Worm (Caenorhabditis elegans) whole organism, late embryonic: Measurements from ENCODE around the gene C35A5.3.

Experiments
- C08G9.2 ChIP-seq: sonication (generic microtip); optimal IDR thresholded peaks from 2 replicates; lab custom pipeline; 2016; ENCODE audit warnings: mild to moderate bottlenecking, missing genetic modification characterization, moderate library complexity, missing compliant biosample characterization
- C38D4.7 ChIP-seq: fragments of 200-800 bp; sonication (Bioruptor generic); optimal IDR thresholded peaks from 2 replicates; lab custom pipeline; 2018; ENCODE audit warnings: mild to moderate bottlenecking, missing genetic modification characterization, moderate library complexity, missing compliant biosample characterization
- F13H6.1 ChIP-seq: sonication (generic microtip); optimal IDR thresholded peaks from 2 replicates; lab custom pipeline; 2016; ENCODE audit warnings: missing genetic modification characterization, missing compliant biosample characterization
- K09A11.1 ChIP-seq: sonication (generic microtip); optimal IDR thresholded peaks from 2 replicates; lab custom pipeline; 2017; ENCODE audit warnings: antibody characterized with exemption, mild to moderate bottlenecking, missing genetic modification characterization, missing compliant biosample characterization; ENCODE audit not compliant: insufficient read depth
- ama-1 ChIP-seq: fragments of 150-350 bp; optimal IDR thresholded peaks from 2 replicates; lab custom pipeline; 2014
- ceh-14 ChIP-seq: sonication (generic microtip); optimal IDR thresholded peaks from 2 replicates; lab custom pipeline; 2016; ENCODE audit warnings: missing genotype, missing genetic modification characterization, missing compliant biosample characterization
- ceh-18 ChIP-seq: sonication (generic microtip); optimal IDR thresholded peaks from 2 replicates; lab custom pipeline; 2016; ENCODE audit warnings: missing genetic modification characterization, missing compliant biosample characterization
- ceh-19 ChIP-seq: fragments of 200-800 bp; sonication (Bioruptor generic); optimal IDR thresholded peaks from 2 replicates; lab custom pipeline; 2018; ENCODE audit warnings: mild to moderate bottlenecking, missing genetic modification characterization, missing compliant biosample characterization
- ceh-2 ChIP-seq: sonication (generic microtip); optimal IDR thresholded peaks from 2 replicates; lab custom pipeline; 2016; ENCODE audit warnings: missing genotype, missing genetic modification characterization, missing compliant biosample characterization
- ceh-22 ChIP-seq: sonication (generic microtip); optimal IDR thresholded peaks from 2 replicates; lab custom pipeline; 2017; ENCODE audit warnings: missing biosample characterization, missing genetic modification characterization
- ceh-30 ChIP-seq: fragments of 150-350 bp; optimal IDR thresholded peaks from 2 replicates; lab custom pipeline; 2014; ENCODE audit warnings: missing biosample characterization, missing genetic modification characterization
- ceh-31 ChIP-seq: sonication (generic microtip); optimal IDR thresholded peaks from 2 replicates; lab custom pipeline; 2016; ENCODE audit warnings: missing genetic modification characterization, missing compliant biosample characterization
- ceh-48 ChIP-seq: sonication (generic microtip); optimal IDR thresholded peaks from 2 replicates; lab custom pipeline; 2016; ENCODE audit warnings: missing genetic modification characterization, inconsistent platforms, missing compliant biosample characterization
- ceh-9 ChIP-seq: sonication (generic microtip); optimal IDR thresholded peaks from 2 replicates; lab custom pipeline; 2016; ENCODE audit warnings: mild to moderate bottlenecking, missing genetic modification characterization, inconsistent platforms, missing compliant biosample characterization
- che-1 ChIP-seq: sonication (generic microtip); optimal IDR thresholded peaks from 2 replicates; lab custom pipeline; 2016; ENCODE audit warnings: mild to moderate bottlenecking, missing genetic modification characterization, missing compliant biosample characterization
- dmd-4 ChIP-seq: sonication (generic microtip); optimal IDR thresholded peaks from 2 replicates; lab custom pipeline; 2016; ENCODE audit warnings: borderline replicate concordance, missing genetic modification characterization, missing compliant biosample characterization
- elt-2 ChIP-seq: sonication (generic microtip); optimal IDR thresholded peaks from 2 replicates; lab custom pipeline; 2016; ENCODE audit warnings: missing genetic modification reagents, missing genetic modification characterization, missing compliant biosample characterization
- eyg-1 ChIP-seq: sonication (generic microtip); optimal IDR thresholded peaks from 2 replicates; lab custom pipeline; 2016; ENCODE audit warnings: missing genotype, missing genetic modification characterization, missing compliant biosample characterization
- fkh-6 ChIP-seq: sonication (generic microtip); optimal IDR thresholded peaks from 2 replicates; lab custom pipeline; 2016; ENCODE audit warnings: missing genetic modification characterization, missing compliant biosample characterization
- gmeb-2 ChIP-seq: sonication (generic microtip); optimal IDR thresholded peaks from 2 replicates; lab custom pipeline; 2016; ENCODE audit warnings: missing genetic modification characterization, inconsistent platforms, missing compliant biosample characterization
- hlh-13 ChIP-seq: fragments of 200-800 bp; sonication (Bioruptor generic); optimal IDR thresholded peaks from 2 replicates; lab custom pipeline; 2018; ENCODE audit warnings: mild to moderate bottlenecking, missing genetic modification characterization, missing compliant biosample characterization
- hlh-30 ChIP-seq: sonication (generic microtip); optimal IDR thresholded peaks from 2 replicates; lab custom pipeline; 2017; ENCODE audit warnings: antibody characterized with exemption, missing genetic modification characterization, missing compliant biosample characterization; ENCODE audit not compliant: insufficient read depth
- lim-6 ChIP-seq: sonication (generic microtip); optimal IDR thresholded peaks from 2 replicates; lab custom pipeline; 2016; ENCODE audit warnings: missing genetic modification characterization, missing compliant biosample characterization
- nfya-1 ChIP-seq: sonication (generic microtip); optimal IDR thresholded peaks from 2 replicates; lab custom pipeline; 2017; ENCODE audit warnings: missing genetic modification characterization, mild to moderate bottlenecking, missing compliant biosample characterization, antibody characterized with exemption, moderate library complexity
- nhr-232 ChIP-seq: sonication (generic microtip); optimal IDR thresholded peaks from 2 replicates; lab custom pipeline; 2016; ENCODE audit warnings: missing genetic modification characterization, missing compliant biosample characterization
- npax-4 ChIP-seq: sonication (generic microtip); optimal IDR thresholded peaks from 2 replicates; lab custom pipeline; 2016; ENCODE audit warnings: missing genetic modification characterization, missing compliant biosample characterization
- pag-3 ChIP-seq: sonication (generic microtip); optimal IDR thresholded peaks from 2 replicates; lab custom pipeline; 2016; ENCODE audit warnings: missing compliant biosample characterization, missing genetic modification characterization, borderline replicate concordance
- pax-1 ChIP-seq: fragments of 150-350 bp; optimal IDR thresholded peaks from 2 replicates; lab custom pipeline; 2014; ENCODE audit warnings: missing biosample characterization, missing genetic modification characterization
- pha-2 ChIP-seq: sonication (generic microtip); optimal IDR thresholded peaks from 2 replicates; lab custom pipeline; 2017; ENCODE audit warnings: mild to moderate bottlenecking, missing genetic modification characterization, missing compliant biosample characterization
- pqm-1 ChIP-seq: sonication (generic microtip); optimal IDR thresholded peaks from 2 replicates; lab custom pipeline; 2016; ENCODE audit warnings: missing genetic modification characterization, missing compliant biosample characterization
- sdc-2 ChIP-seq: sonication (generic microtip); optimal IDR thresholded peaks from 2 replicates; lab custom pipeline; 2016; ENCODE audit warnings: missing genotype, missing genetic modification characterization, missing compliant biosample characterization
- sox-2 ChIP-seq: fragments of 200-800 bp; sonication (Bioruptor generic); IDR thresholded peaks from 2 replicates; pipeline ENCODE4 v1.3.6; 2022; ENCODE audit warnings: missing genetic modification reagents, missing genetic modification characterization, missing compliant biosample characterization
- sox-4 ChIP-seq: sonication (generic microtip); optimal IDR thresholded peaks from 2 replicates; lab custom pipeline; 2017; ENCODE audit warnings: mild to moderate bottlenecking, missing genetic modification characterization, inconsistent platforms, missing compliant biosample characterization
- tbx-2 ChIP-seq: sonication (generic microtip); optimal IDR thresholded peaks from 2 replicates; lab custom pipeline; 2016; ENCODE audit warnings: missing genetic modification characterization, missing compliant biosample characterization
- tbx-7 ChIP-seq: sonication (generic microtip); optimal IDR thresholded peaks from 2 replicates; lab custom pipeline; 2016; ENCODE audit warnings: missing genotype, missing genetic modification characterization, missing compliant biosample characterization
- unc-3 ChIP-seq, 2 experiments: fragments of 200-800 bp in 1 of 2; sonication (Bioruptor generic) in 1 of 2; sonication (generic microtip) in 1 of 2; conservative IDR thresholded peaks in 1 of 2; optimal IDR thresholded peaks in 1 of 2; 2 replicates each; pipeline versions ENCODE4 v1.3.6 to Lab custom; 2016 to 2022; ENCODE audit warnings: missing compliant biosample characterization in 2 of 2, missing genetic modification characterization in 2 of 2, missing genetic modification reagents in 1 of 2
- unc-42 ChIP-seq: sonication (generic microtip); optimal IDR thresholded peaks from 2 replicates; lab custom pipeline; 2016; ENCODE audit warnings: missing genotype, missing genetic modification characterization, missing compliant biosample characterization
- unc-55 ChIP-seq: sonication (generic microtip); optimal IDR thresholded peaks from 2 replicates; lab custom pipeline; 2017; ENCODE audit warnings: missing biosample characterization, missing genetic modification reagents, missing genetic modification characterization
- unc-86 ChIP-seq: sonication (generic microtip); optimal IDR thresholded peaks from 2 replicates; lab custom pipeline; 2016; ENCODE audit warnings: missing genetic modification characterization, missing compliant biosample characterization
- ztf-16 ChIP-seq: sonication (generic microtip); optimal IDR thresholded peaks from 2 replicates; lab custom pipeline; 2017; ENCODE audit warnings: missing genetic modification characterization, missing compliant biosample characterization

C35A5.3 gene

DNA sequence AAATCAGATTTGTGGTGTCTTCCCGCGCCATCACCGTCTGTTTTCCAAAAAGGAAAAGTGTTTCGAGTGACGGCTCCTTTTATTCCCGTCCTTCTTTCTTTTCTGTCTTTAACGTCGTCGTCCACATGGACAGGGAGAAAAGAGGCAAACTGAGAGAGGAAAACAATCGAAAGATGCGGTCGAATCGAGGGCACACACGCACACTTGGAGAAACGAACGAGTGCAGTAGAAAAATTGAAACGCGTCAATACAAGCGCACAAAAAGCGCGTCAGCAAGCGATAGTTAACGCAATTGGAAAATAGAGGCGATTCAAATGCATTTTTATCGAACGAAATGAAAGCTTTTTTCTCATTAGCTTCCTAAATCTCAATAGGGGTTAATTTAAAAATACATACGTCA lies 35.6 kb upstream of the C35A5.3 start (continued):
- TF ChIP-seq unc-3 (GFP tag; conservative IDR thresholded peaks at IDR 0.05; lab: Robert Waterston, UW) (no peak), unc-3 (tag; optimal IDR thresholded peaks at IDR 0.05; lab: Kevin White, UChicago) (no peak), sox-4 (no peak), ceh-31 (tag; lab: Kevin White, UChicago) (peak; percentile 77), F13H6.1 (tag; lab: Kevin White, UChicago) (no peak), ceh-48 (tag; lab: Kevin White, UChicago) (peak; percentile 50), unc-55 (GFP tag; lab: Kevin White, UChicago) (peak; percentile 29), ceh-9 (tag; lab: Kevin White, UChicago) (no peak), C08G9.2 (no peak), ceh-19 (no peak), pqm-1 (no peak), ztf-16 (no peak), nhr-232 (tag; lab: Kevin White, UChicago) (no peak), npax-4 (tag; lab: Kevin White, UChicago) (no peak), pax-1 (tag; lab: Kevin White, UChicago) (no peak), fkh-6 (tag; lab: Kevin White, UChicago) (no peak)

DNA sequence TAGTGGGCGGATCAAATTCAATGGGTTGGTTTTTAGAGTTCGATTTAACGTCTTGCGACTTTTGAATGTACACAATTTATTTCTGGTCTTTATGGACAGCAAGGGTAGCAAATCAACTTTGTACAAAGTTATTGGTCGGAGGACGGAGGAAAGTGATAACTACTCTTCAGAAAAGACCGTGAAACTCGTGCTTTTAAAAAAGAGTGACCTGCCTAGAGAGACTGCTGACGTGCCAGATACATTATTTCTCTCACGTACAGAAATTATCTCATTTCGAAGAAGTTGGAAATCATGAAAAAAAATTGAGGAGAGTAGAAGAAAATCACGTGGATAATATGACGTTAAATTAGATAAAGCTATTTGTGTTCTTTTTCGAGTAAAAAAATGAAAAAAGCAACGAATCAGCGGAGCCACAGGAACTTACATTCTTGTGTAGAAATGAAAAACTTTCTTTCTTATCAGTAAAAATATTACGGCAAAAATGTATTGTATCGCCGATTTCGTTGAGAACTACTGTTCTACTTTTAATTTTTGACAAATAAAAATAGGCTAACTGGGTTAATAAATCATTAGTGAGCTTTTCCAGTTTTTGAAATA lies 35.0 kb upstream of the C35A5.3 start, which contains the start of gene ppm-1.A:
Gene ppm-1.A (minus strand): TSS at position 294 of the 597 bp plus-strand sequence.
- TF ChIP-seq K09A11.1 (tag; lab: Kevin White, UChicago) (no peak), dmd-4 (tag; lab: Kevin White, UChicago) (no peak), che-1 (tag; lab: Kevin White, UChicago) (no peak), ceh-14 (no peak), elt-2 (tag; lab: Kevin White, UChicago) (no peak), F13H6.1 (tag; lab: Kevin White, UChicago) (no peak), tbx-7 (tag; lab: Kevin White, UChicago) (no peak), tbx-2 (tag; lab: Kevin White, UChicago) (no peak), ceh-9 (tag; lab: Kevin White, UChicago) (no peak), sox-2 (GFP tag; lab: Robert Waterston, UW) (no peak), ceh-18 (tag; lab: Kevin White, UChicago) (no peak), unc-42 (no peak), ama-1 (lab: Kevin White, UChicago) (no peak), gmeb-2 (tag; lab: Kevin White, UChicago) (no peak), nhr-232 (tag; lab: Kevin White, UChicago) (no peak), C08G9.2 (no peak)

DNA sequence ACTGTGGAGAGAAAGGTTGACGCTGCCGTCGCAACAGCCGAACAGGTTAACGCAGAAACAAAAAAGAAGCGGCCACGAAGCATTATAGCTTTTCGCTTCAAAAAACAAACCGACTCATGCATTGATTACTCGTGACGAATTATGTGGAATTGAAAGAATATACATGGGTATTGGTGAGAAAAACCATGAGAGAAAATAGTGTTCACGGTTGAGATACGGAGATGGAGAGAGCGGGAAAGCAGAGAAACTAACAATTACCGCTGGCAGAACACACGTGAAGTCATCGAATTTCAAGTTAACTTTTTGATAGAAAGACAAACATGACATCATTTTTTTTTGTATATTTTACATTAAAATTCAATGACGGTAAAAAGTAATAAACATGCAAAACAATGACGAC lies 34.1 kb upstream of the C35A5.3 start:
- TF ChIP-seq ama-1 (lab: Kevin White, UChicago), result no peak
- TF ChIP-seq pha-2 (tag; lab: Kevin White, UChicago), result no peak
- TF ChIP-seq unc-86 (tag; lab: Kevin White, UChicago), result no peak
- no peak for TF ChIP-seq hlh-13 (GFP tag; lab: Kevin White, UChicago)
- no peak for TF ChIP-seq hlh-30 (tag; lab: Kevin White, UChicago)
- no peak for TF ChIP-seq lim-6 (tag; lab: Kevin White, UChicago)
- TF ChIP-seq eyg-1 (tag; lab: Kevin White, UChicago), result no peak
- TF ChIP-seq pag-3 (tag; lab: Kevin White, UChicago), result no peak
- no peak for TF ChIP-seq sdc-2

DNA sequence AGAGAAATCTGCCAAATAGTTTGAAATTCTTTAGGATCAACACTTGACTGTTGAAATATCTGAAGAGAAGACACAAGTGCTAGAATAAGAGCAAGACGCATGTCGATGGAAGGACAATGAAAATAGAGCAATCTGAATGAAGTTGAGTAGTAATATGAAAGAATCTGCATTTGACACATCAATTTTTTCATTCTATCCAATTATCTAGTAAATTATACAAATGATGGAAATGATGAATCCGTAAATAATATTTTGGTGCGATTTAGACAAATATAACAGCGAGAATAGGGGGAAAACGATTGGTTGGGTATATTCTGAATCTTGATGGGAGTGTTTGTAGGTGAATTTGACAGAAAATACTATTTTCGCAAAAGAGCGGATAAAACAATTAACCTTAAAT lies 31.5 kb upstream of the C35A5.3 start, which contains the start of gene txt-10:
Gene txt-10 (minus strand): TSS at position 101 of the 400 bp plus-strand sequence.
- no peak for TF ChIP-seq unc-3 (GFP tag; conservative IDR thresholded peaks at IDR 0.05; lab: Robert Waterston, UW)
- no peak for TF ChIP-seq unc-3 (tag; optimal IDR thresholded peaks at IDR 0.05; lab: Kevin White, UChicago)
- TF ChIP-seq nhr-232 (tag; lab: Kevin White, UChicago), result no peak
- no peak for TF ChIP-seq ceh-2
- TF ChIP-seq elt-2 (tag; lab: Kevin White, UChicago), result no peak
- no peak for TF ChIP-seq unc-86 (tag; lab: Kevin White, UChicago)
- no peak for TF ChIP-seq ama-1 (lab: Kevin White, UChicago)
- TF ChIP-seq dmd-4 (tag; lab: Kevin White, UChicago), result no peak
- no peak for TF ChIP-seq ceh-30 (tag; lab: Kevin White, UChicago)
- TF ChIP-seq ceh-22 (tag; lab: Kevin White, UChicago), result no peak
- no peak for TF ChIP-seq nfya-1 (tag; lab: Kevin White, UChicago)
- TF ChIP-seq C38D4.7 (GFP tag; lab: Kevin White, UChicago), result no peak
